Fruit fly (Drosophila melanogaster): ENCODE results near the gene CG13625.

Gene CG13625

dm6 chr3R:24572540-24573043 lies 12.4 kb downstream of the CG13625 start (continued):
- TF ChIP-seq Nf-YC (tag; optimal IDR thresholded peaks at IDR 0.05), result peak; percentile 90
- TF ChIP-seq Max (GFP tag; optimal IDR thresholded peaks at IDR 0.05), result peak; percentile 97
- TF ChIP-seq dati (GFP tag; IDR thresholded peaks at IDR 0.05), result peak; percentile 97
- peak; percentile 89 for TF ChIP-seq Spps (tag; optimal IDR thresholded peaks at IDR 0.05)
- TF ChIP-seq twi (tag; optimal IDR thresholded peaks at IDR 0.05), result peak; percentile 89
- peak; percentile 97 for TF ChIP-seq gsb (GFP tag; IDR thresholded peaks at IDR 0.05)
- peak; percentile 92 for TF ChIP-seq CG4617 (GFP tag; optimal IDR thresholded peaks at IDR 0.05; ENCODE audit: borderline replicate concordance)
- TF ChIP-seq Vsx1 (GFP tag; optimal IDR thresholded peaks at IDR 0.05), result peak; percentile 92
- peak; percentile 99 for TF ChIP-seq gce (GFP tag; IDR thresholded peaks at IDR 0.05)
- peak; percentile 99 for TF ChIP-seq chm (GFP tag; IDR thresholded peaks at IDR 0.05)
- peak; percentile 94 for TF ChIP-seq salm (tag; optimal IDR thresholded peaks at IDR 0.05)
- peak; percentile 98 for TF ChIP-seq CG13424 (tag; optimal IDR thresholded peaks at IDR 0.05)
- TF ChIP-seq bowl (GFP tag; IDR thresholded peaks at IDR 0.05), result peak; percentile 98
- peak; percentile 96 for TF ChIP-seq Chrac-16 (GFP tag; optimal IDR thresholded peaks at IDR 0.05)
- peak; percentile 84 for TF ChIP-seq kni (GFP tag; optimal IDR thresholded peaks at IDR 0.05)
- TF ChIP-seq ac (GFP tag; optimal IDR thresholded peaks at IDR 0.05), result peak; percentile 59
- peak; percentile 88 for TF ChIP-seq Abd-B (GFP tag; optimal IDR thresholded peaks at IDR 0.05)
- TF ChIP-seq Side (GFP tag; optimal IDR thresholded peaks at IDR 0.05), result peak; percentile 96
- TF ChIP-seq Pdp1 (GFP tag; optimal IDR thresholded peaks at IDR 0.05), result peak; percentile 95 to 97
- TF ChIP-seq Antp (GFP tag; optimal IDR thresholded peaks at IDR 0.05), result peak; percentile 94
- peak; percentile 96 for TF ChIP-seq al (GFP tag; IDR thresholded peaks at IDR 0.05)
- peak; percentile 79 for TF ChIP-seq CG7928 (GFP tag; optimal IDR thresholded peaks at IDR 0.05)
- no peak for TF ChIP-seq CG6791 (GFP tag; IDR thresholded peaks at IDR 0.05; ENCODE audit: partially characterized antibody)
- no peak for TF ChIP-seq cad (GFP tag; optimal IDR thresholded peaks at IDR 0.05)
- TF ChIP-seq Opbp (GFP tag; IDR thresholded peaks at IDR 0.05; ENCODE audit: partially characterized antibody), result no peak
- TF ChIP-seq CG31388 (GFP tag; optimal IDR thresholded peaks at IDR 0.05), result peak; percentile 77
- TF ChIP-seq CG13123 (GFP tag; optimal IDR thresholded peaks at IDR 0.05), result peak; percentile 92
- peak; percentile 99 for TF ChIP-seq CG32532 (GFP tag; IDR thresholded peaks at IDR 0.05)
- peak; percentile 97 for TF ChIP-seq ara (GFP tag; IDR thresholded peaks at IDR 0.05)
- TF ChIP-seq CG11398 (GFP tag; optimal IDR thresholded peaks at IDR 0.05), result peak; percentile 94
- peak; percentile 97 for TF ChIP-seq Nf-YA (GFP tag; IDR thresholded peaks at IDR 0.05)
- TF ChIP-seq gfzf (GFP tag; optimal IDR thresholded peaks at IDR 0.05), result peak; percentile 14
- TF ChIP-seq CG17385 (GFP tag; optimal IDR thresholded peaks at IDR 0.05), result peak; percentile 97
- peak; percentile 87 for TF ChIP-seq en (GFP tag; optimal IDR thresholded peaks at IDR 0.05)
- peak in 1 of 3 experiments; percentile 82 for TF ChIP-seq Stat92E (GFP tag; optimal IDR thresholded peaks at IDR 0.05)
- TF ChIP-seq MBD-R2 (GFP tag; IDR thresholded peaks at IDR 0.05), result peak; percentile 99
- TF ChIP-seq Hr51 (GFP tag; optimal IDR thresholded peaks at IDR 0.05), result peak; percentile 95 to 98
- peak; percentile 97 for TF ChIP-seq CrebB (tag; optimal IDR thresholded peaks at IDR 0.05)
- TF ChIP-seq CG2120 (GFP tag; optimal IDR thresholded peaks at IDR 0.05), result peak; percentile 99
- TF ChIP-seq YL-1 (GFP tag; optimal IDR thresholded peaks at IDR 0.05), result peak; percentile 95
- TF ChIP-seq CG10274 (GFP tag; optimal IDR thresholded peaks at IDR 0.05), result peak; percentile 90
- TF ChIP-seq Lim3 (GFP tag; IDR thresholded peaks at IDR 0.05), result peak; percentile 93; the same call in 1 of the 2 replicates
- TF ChIP-seq tio (GFP tag; optimal IDR thresholded peaks at IDR 0.05), result peak; percentile 92
- peak; percentile 96 for TF ChIP-seq odd (GFP tag; optimal IDR thresholded peaks at IDR 0.05)
- peak; percentile 94 for TF ChIP-seq crol (GFP tag; IDR thresholded peaks at IDR 0.05)
- peak; percentile 95 for TF ChIP-seq CG1233 (GFP tag; optimal IDR thresholded peaks at IDR 0.05)
- peak; percentile 86 for TF ChIP-seq CG10431 (GFP tag; optimal IDR thresholded peaks at IDR 0.05)
- TF ChIP-seq CG10959 (GFP tag; IDR thresholded peaks at IDR 0.05), result peak; percentile 93
- TF ChIP-seq CG6254 (GFP tag; optimal IDR thresholded peaks at IDR 0.05), result peak; percentile 94
- TF ChIP-seq peb (GFP tag; IDR thresholded peaks at IDR 0.05), result peak; percentile 94

All from whole organism, embryonic.